Fruit fly (Drosophila melanogaster): ENCODE results near the gene Act5C.

The Act5C gene

DNA sequence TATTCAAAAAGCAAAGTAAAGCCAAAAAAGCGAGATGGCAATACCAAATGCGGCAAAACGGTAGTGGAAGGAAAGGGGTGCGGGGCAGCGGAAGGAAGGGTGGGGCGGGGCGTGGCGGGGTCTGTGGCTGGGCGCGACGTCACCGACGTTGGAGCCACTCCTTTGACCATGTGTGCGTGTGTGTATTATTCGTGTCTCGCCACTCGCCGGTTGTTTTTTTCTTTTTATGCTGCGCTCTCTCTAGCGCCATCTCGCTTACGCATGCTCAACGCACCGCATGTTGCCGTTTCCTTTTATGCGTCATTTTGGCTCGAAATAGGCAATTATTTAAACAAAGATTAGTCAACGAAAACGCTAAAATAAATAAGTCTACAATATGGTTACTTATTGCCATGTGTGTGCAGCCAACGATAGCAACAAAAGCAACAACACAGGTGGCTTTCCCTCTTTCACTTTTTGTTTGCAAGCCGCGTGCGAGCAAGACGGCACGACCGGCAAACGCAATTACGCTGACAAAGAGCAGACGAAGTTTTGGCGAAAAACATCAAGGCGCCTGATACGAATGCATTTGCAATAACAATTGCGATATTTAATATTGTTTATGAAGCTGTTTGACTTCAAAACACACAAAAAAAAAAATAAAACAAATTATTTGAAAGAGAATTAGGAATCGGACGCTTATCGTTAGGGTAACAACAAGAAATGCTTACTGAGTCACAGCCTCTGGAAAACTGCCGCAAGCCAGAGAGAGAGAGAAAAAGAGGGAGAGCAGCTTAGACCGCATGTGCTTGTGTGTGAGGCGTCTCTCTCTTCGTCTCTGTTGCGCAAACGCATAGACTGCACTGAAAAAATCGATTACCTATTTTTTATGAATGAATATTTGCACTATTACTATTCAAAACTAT is 1.2 kb upstream of the Act5C start (continued):
- TF ChIP-seq CG6808 (GFP tag; optimal IDR thresholded peaks at IDR 0.05) (peak; percentile 51), pdm3 (GFP tag; optimal IDR thresholded peaks at IDR 0.05) (no peak), CG10669 (GFP tag; optimal IDR thresholded peaks at IDR 0.05) (peak; percentile 13), vri (GFP tag; optimal IDR thresholded peaks at IDR 0.05) (no peak), acj6 (GFP tag; optimal IDR thresholded peaks at IDR 0.05) (no peak), topi (GFP tag; optimal IDR thresholded peaks at IDR 0.05) (no peak), CG11902 (GFP tag; optimal IDR thresholded peaks at IDR 0.05) (no peak), CG1621 (tag; optimal IDR thresholded peaks at IDR 0.05) (peak; percentile 23), eg (GFP tag; IDR thresholded peaks at IDR 0.05) (peak; percentile 61; the same call in 2 of the 3 replicates), Met (GFP tag; optimal IDR thresholded peaks at IDR 0.05) (no peak)

DNA sequence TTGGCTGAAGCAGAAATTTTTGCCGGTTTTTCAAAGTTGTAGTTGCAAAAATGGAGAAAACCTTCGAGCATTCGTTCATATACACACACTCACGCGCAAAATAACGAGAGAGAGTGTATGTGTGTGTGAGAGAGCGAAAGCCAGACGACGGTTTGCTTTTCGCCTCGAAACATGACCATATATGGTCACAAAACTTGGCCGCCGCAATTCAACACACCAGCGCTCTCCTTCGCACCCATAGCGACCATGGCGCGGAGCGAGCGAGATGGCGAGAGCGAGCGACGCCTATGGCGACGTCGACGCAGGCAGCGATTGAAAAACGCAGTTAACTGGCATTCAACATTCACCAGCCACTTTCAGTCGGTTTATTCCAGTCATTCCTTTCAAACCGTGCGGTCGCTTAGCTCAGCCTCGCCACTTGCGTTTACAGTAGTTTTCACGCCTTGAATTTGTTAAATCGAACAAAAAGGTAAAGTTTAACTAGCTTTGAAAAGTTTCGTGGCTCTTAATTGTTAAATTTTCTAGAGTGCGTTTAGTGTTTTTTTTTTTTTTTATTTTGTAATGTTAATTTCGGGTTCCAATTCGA is 1.1 kb downstream of the Act5C start:
- TF ChIP-seq CG9139 (GFP tag; optimal IDR thresholded peaks at IDR 0.05) (peak; percentile 67), esn (GFP tag; optimal IDR thresholded peaks at IDR 0.05) (peak; percentile 47), CG31627 (GFP tag; optimal IDR thresholded peaks at IDR 0.05) (no peak), CG7368 (GFP tag; optimal IDR thresholded peaks at IDR 0.05) (peak; percentile 25), CG6808 (GFP tag; optimal IDR thresholded peaks at IDR 0.05) (peak; percentile 39), CG3919 (GFP tag; optimal IDR thresholded peaks at IDR 0.05) (peak; percentile 46), Smox (GFP tag; optimal IDR thresholded peaks at IDR 0.05) (peak; percentile 14), CG3032 (tag; optimal IDR thresholded peaks at IDR 0.05) (no peak), CG34406 (GFP tag; optimal IDR thresholded peaks at IDR 0.05) (peak; percentile 5), CG10631 (GFP tag; optimal IDR thresholded peaks at IDR 0.05) (no peak), CG11762 (GFP tag; optimal IDR thresholded peaks at IDR 0.05; ENCODE audit: insufficient read depth) (no peak), lz (GFP tag; optimal IDR thresholded peaks at IDR 0.05) (peak; percentile 10), ss (GFP tag; optimal IDR thresholded peaks at IDR 0.05) (peak; percentile 76 to 81), CG16779 (tag; optimal IDR thresholded peaks at IDR 0.05) (peak; percentile 5), Gug (GFP tag; IDR thresholded peaks at IDR 0.05) (no peak), Sox102F (GFP tag; optimal IDR thresholded peaks at IDR 0.05) (peak; percentile 71), dsx (GFP tag; optimal IDR thresholded peaks at IDR 0.05; ENCODE audit: poor library complexity, severe bottlenecking) (peak; percentile 36), fkh (GFP tag; optimal IDR thresholded peaks at IDR 0.05) (peak; percentile 50), net (GFP tag; optimal IDR thresholded peaks at IDR 0.05) (peak; percentile 48), CG15336 (GFP tag; IDR thresholded peaks at IDR 0.05) (peak; percentile 41; the same call in 1 of the 2 replicates), Met (GFP tag; optimal IDR thresholded peaks at IDR 0.05) (peak; percentile 16), Sox14 (GFP tag; optimal IDR thresholded peaks at IDR 0.05) (peak; percentile 36), CG1621 (tag; optimal IDR thresholded peaks at IDR 0.05) (peak; percentile 43), eg (GFP tag; IDR thresholded peaks at IDR 0.05) (peak; percentile 27; the same call in 1 of the 3 replicates), Lpt (GFP tag; optimal IDR thresholded peaks at IDR 0.05) (peak; percentile 12), dac (GFP tag; optimal IDR thresholded peaks at IDR 0.05) (no peak), CG32006 (GFP tag; optimal IDR thresholded peaks at IDR 0.05) (peak; percentile 10), CG8632 (GFP tag; optimal IDR thresholded peaks at IDR 0.05) (peak; percentile 20), Eip75B (GFP tag; optimal IDR thresholded peaks at IDR 0.05) (peak; percentile 40), CG4318 (GFP tag; optimal IDR thresholded peaks at IDR 0.05) (no peak), Eip93F (GFP tag; optimal IDR thresholded peaks at IDR 0.05) (no peak), CG10669 (GFP tag; optimal IDR thresholded peaks at IDR 0.05) (peak; percentile 21), Hr38 (GFP tag; optimal IDR thresholded peaks at IDR 0.05) (no peak), CG6792 (GFP tag; optimal IDR thresholded peaks at IDR 0.05) (no peak), spab (GFP tag; optimal IDR thresholded peaks at IDR 0.05) (no peak), acj6 (GFP tag; optimal IDR thresholded peaks at IDR 0.05) (no peak), Ets96B (tag; optimal IDR thresholded peaks at IDR 0.05) (peak; percentile 5), Ets21C (GFP tag; optimal IDR thresholded peaks at IDR 0.05) (no peak), cyc (GFP tag; optimal IDR thresholded peaks at IDR 0.05) (peak; percentile 19), topi (GFP tag; optimal IDR thresholded peaks at IDR 0.05) (peak; percentile 29), svp (GFP tag) (peak; percentile 4), CG8119 (GFP tag; IDR thresholded peaks at IDR 0.05) (peak; percentile 32; the same call in 2 of the 3 replicates), pdm3 (GFP tag; optimal IDR thresholded peaks at IDR 0.05) (no peak)
